Worm (Caenorhabditis elegans): ENCODE data around the gene T05C1.3.

T05C1.3 gene

ce11 chrII:4482021-4482420 lies 7.2 kb downstream of the T05C1.3 start, which contains the start of gene T05C1.2:
Gene T05C1.2 (minus strand): TSS chrII:4482121.
- no peak for TF ChIP-seq pag-3 (tag; optimal IDR thresholded peaks at IDR 0.05; ENCODE audit: borderline replicate concordance, insufficient read depth)
- TF ChIP-seq efl-1 (optimal IDR thresholded peaks at IDR 0.05): no peak
- TF ChIP-seq efl-1 (GFP tag; optimal IDR thresholded peaks at IDR 0.05 in 1 of 2): no peak
- no peak for TF ChIP-seq skn-1 (tag; optimal IDR thresholded peaks at IDR 0.05)
- TF ChIP-seq ceh-90 (tag; optimal IDR thresholded peaks at IDR 0.05): no peak
- no peak for TF ChIP-seq ama-1 (optimal IDR thresholded peaks at IDR 0.05)
- no peak for TF ChIP-seq fkh-8 (tag; optimal IDR thresholded peaks at IDR 0.05)
- TF ChIP-seq C04F5.9 (tag; optimal IDR thresholded peaks at IDR 0.05): no peak
- no peak for TF ChIP-seq unc-130 (tag; optimal IDR thresholded peaks at IDR 0.05)

DNA sequence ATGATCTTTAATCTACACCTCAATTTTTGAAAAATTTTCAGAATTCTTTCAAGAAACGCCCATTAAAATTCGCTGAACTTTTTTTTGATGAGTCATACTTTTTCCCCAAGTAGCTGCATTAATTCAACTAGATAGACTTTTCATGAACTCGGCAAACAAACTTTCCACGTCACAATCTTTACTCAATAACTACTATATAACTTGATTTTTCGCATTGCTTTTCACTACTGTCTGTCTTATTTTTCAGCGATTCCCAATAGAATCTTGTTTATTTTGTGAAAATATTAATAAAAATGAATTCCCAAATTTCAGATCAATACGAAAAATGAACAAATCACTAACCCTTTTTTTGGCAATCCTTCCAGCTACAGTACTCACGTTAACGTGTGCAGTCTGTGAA lies 10.9 kb downstream of the T05C1.3 start, which contains the start of gene T05C1.1:
Gene T05C1.1, plus strand, starts transcription at position 301 of the 400 bp plus-strand sequence.
- TF ChIP-seq snpc-4 (tag; optimal IDR thresholded peaks at IDR 0.05) (no peak), nhr-28 (tag; optimal IDR thresholded peaks at IDR 0.05) (no peak), ceh-88 (GFP tag; IDR thresholded peaks at IDR 0.05) (no peak), nhr-47 (tag; optimal IDR thresholded peaks at IDR 0.05) (no peak)

DNA sequence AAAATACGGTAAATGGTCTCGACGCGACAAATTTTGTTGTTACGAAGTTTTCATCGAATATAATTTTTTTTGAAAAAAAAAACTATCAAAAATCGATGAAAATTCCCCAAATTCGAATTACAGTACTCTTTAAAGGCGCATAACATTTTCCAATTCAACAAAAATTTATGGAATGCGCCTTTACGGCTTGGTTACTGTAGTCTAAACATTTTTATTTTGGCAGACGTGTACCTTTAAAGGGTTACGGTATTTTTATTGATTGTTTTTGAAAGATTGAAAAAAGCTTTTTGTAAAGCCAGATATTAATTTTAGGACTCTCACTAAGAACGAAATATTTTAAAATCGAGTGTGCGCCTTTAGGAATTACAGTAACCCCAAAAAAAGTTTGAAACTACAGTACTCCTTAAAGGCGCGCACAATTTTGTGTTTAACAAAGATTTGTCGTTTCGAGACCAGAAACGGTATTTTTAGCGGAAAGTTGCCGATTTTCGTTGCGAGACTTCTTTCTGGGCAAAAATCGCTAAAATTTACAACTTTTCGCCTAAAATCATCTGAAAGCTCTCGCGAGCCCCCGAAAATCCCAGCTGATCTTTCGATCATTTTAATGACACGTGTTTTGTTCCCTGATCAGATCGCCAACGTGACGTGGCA lies 15.1 kb downstream of the T05C1.3 start:
- TF ChIP-seq sptf-1 (tag; optimal IDR thresholded peaks at IDR 0.05) (no peak), efl-1 (optimal IDR thresholded peaks at IDR 0.05) (no peak), efl-1 (GFP tag; optimal IDR thresholded peaks at IDR 0.05 in 1 of 2) (peak in 1 of 2 experiments; percentile 59)

ce11 chrII:4470972-4471645 lies 18.1 kb downstream of the T05C1.3 start, which contains the start of gene W06B4.1:
Gene W06B4.1 (plus strand): TSS chrII:4471595.
- TF ChIP-seq snpc-4 (tag; optimal IDR thresholded peaks at IDR 0.05) (no peak), nhr-76 (tag; optimal IDR thresholded peaks at IDR 0.05) (no peak), swsn-7 (tag; optimal IDR thresholded peaks at IDR 0.05) (no peak), lin-14 (GFP tag; optimal IDR thresholded peaks at IDR 0.05) (no peak), efl-1 (optimal IDR thresholded peaks at IDR 0.05) (peak in 1 of 2 experiments; percentile 17), efl-1 (GFP tag; optimal IDR thresholded peaks at IDR 0.05 in 1 of 2) (no peak)

ce11 chrII:4468897-4469459 lies 20.2 kb downstream of the T05C1.3 start:
- TF ChIP-seq unc-62 (GFP tag; optimal IDR thresholded peaks at IDR 0.05) (no peak), nhr-20 (tag; optimal IDR thresholded peaks at IDR 0.05) (peak; percentile 1)

DNA sequence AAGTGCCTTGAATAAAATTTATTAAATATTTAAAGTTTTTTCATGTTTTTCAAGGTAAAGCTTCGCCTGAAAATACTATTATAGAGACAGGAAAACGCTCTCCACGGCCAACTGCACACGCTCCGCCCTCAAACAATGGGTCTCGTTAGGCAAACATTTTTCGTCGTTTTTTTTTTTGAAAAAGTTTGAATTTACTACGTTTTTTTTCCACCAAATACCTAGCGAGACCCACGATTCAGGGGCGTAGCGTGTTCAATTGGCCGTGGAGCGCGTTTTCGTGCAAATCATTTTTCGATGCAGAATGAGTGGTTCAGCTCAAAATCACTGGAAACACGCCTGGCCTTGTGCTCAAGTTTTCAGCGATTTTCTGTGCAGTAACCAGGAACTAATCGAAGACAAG lies 21.3 kb downstream of the T05C1.3 start, which contains the start of gene W06B4.2:
Gene W06B4.2, plus strand, starts transcription at position 301 of the 400 bp plus-strand sequence.
- no peak for TF ChIP-seq lin-39 (tag; optimal IDR thresholded peaks at IDR 0.05)
- no peak for TF ChIP-seq tbx-2 (tag; optimal IDR thresholded peaks at IDR 0.05)

ce11 chrII:4462842-4463241 lies 26.3 kb downstream of the T05C1.3 start:
- TF ChIP-seq nhr-19 (GFP tag; conservative IDR thresholded peaks at IDR 0.05): no peak
- no peak for TF ChIP-seq pax-3 (tag; optimal IDR thresholded peaks at IDR 0.05)
- no peak for TF ChIP-seq nhr-11 (tag; optimal IDR thresholded peaks at IDR 0.05)
- TF ChIP-seq mef-2 (tag; optimal IDR thresholded peaks at IDR 0.05): no peak
- TF ChIP-seq lin-39 (tag; optimal IDR thresholded peaks at IDR 0.05): no peak
- no peak for TF ChIP-seq nhr-237 (tag; optimal IDR thresholded peaks at IDR 0.05)
- no peak for TF ChIP-seq ceh-88 (GFP tag; IDR thresholded peaks at IDR 0.05)
- no peak for TF ChIP-seq snpc-4 (tag; optimal IDR thresholded peaks at IDR 0.05)
- no peak for TF ChIP-seq nhr-71 (tag; optimal IDR thresholded peaks at IDR 0.05)
- TF ChIP-seq elt-3 (tag; optimal IDR thresholded peaks at IDR 0.05): no peak
- no peak for TF ChIP-seq snu-23 (GFP tag; optimal IDR thresholded peaks at IDR 0.05)
- TF ChIP-seq efl-1 (optimal IDR thresholded peaks at IDR 0.05): no peak
- no peak for TF ChIP-seq efl-1 (GFP tag; optimal IDR thresholded peaks at IDR 0.05 in 1 of 2)
- no peak for TF ChIP-seq swsn-7 (tag; optimal IDR thresholded peaks at IDR 0.05)
- no peak for TF ChIP-seq pqm-1 (tag; optimal IDR thresholded peaks at IDR 0.05)
- TF ChIP-seq ztf-11 (tag; optimal IDR thresholded peaks at IDR 0.05): no peak
- no peak for TF ChIP-seq fkh-8 (tag; optimal IDR thresholded peaks at IDR 0.05)
- no peak for TF ChIP-seq C16A3.4 (tag; optimal IDR thresholded peaks at IDR 0.05)
- no peak for TF ChIP-seq skn-1 (tag; optimal IDR thresholded peaks at IDR 0.05)

All from whole organism, L1 larva.